Worm (Caenorhabditis elegans) whole organism, L4 larva: Measurements from ENCODE around the gene F54A3.2.
A peak's percentile ranks its signal among the peaks of the same experiment; 100 is the strongest.

Source experiments
- F37D6.2 ChIP-seq: sonication (generic microtip); optimal IDR thresholded peaks from 2 replicates; lab custom pipeline; 2016; ENCODE audit warnings: mild to moderate bottlenecking, missing genetic modification characterization, missing compliant biosample characterization
- F49E8.2 ChIP-seq: sonication (generic microtip); optimal IDR thresholded peaks from 2 replicates; lab custom pipeline; 2016; ENCODE audit warnings: missing compliant biosample characterization, mild to moderate bottlenecking, missing genetic modification characterization, borderline replicate concordance
- R02D3.7 ChIP-seq: fragments of 150-350 bp; sonication (generic microtip); optimal IDR thresholded peaks from 3 replicates; lab custom pipeline; 2014; ENCODE audit warnings: missing biosample characterization, missing genetic modification characterization
- T26A8.4 ChIP-seq: fragments of 200-800 bp; sonication (Bioruptor generic); IDR thresholded peaks from 2 replicates; pipeline ENCODE4 v1.3.6; 2022; ENCODE audit warnings: missing genetic modification characterization, missing compliant biosample characterization
- Y48G9A.11 ChIP-seq: fragments of 200-800 bp; sonication (Bioruptor generic); IDR thresholded peaks from 2 replicates; pipeline ENCODE4 v1.3.6; 2022; ENCODE audit warnings: missing genetic modification reagents, missing genetic modification characterization, missing compliant biosample characterization
- ZK337.2 ChIP-seq: fragments of 200-800 bp; sonication (Bioruptor generic); IDR thresholded peaks from 2 replicates; pipeline ENCODE4 v1.3.6; 2022; ENCODE audit warnings: missing genetic modification reagents, missing genetic modification characterization, missing compliant biosample characterization
- aha-1 ChIP-seq: fragments of 150-350 bp; peaks from one replicate; lab custom pipeline; 2014; ENCODE audit warnings: missing biosample characterization, missing genetic modification characterization
- ceh-20 ChIP-seq: fragments of 200-800 bp; sonication (Bioruptor generic); IDR thresholded peaks from 2 replicates; pipeline ENCODE4 v1.3.6; 2022; ENCODE audit warnings: missing genetic modification reagents, missing genetic modification characterization, missing compliant biosample characterization
- ceh-28 ChIP-seq: fragments of 150-350 bp; optimal IDR thresholded peaks from 2 replicates; lab custom pipeline; 2014; ENCODE audit warnings: missing biosample characterization, missing genetic modification reagents, missing genetic modification characterization
- ceh-32 ChIP-seq: sonication (generic microtip); optimal IDR thresholded peaks from 2 replicates; lab custom pipeline; 2016; ENCODE audit warnings: mild to moderate bottlenecking, missing genetic modification characterization, missing compliant biosample characterization; ENCODE audit not compliant: poor library complexity
- ceh-62 ChIP-seq: sonication (generic microtip); optimal IDR thresholded peaks from 2 replicates; lab custom pipeline; 2017; ENCODE audit warnings: missing biosample characterization, missing genetic modification characterization
- ces-1 ChIP-seq: fragments of 150-350 bp; sonication (generic microtip); optimal IDR thresholded peaks from 4 replicates; lab custom pipeline; 2014; ENCODE audit warnings: missing biosample characterization, missing genetic modification reagents, missing genetic modification characterization
- daf-12 ChIP-seq: fragments of 150-350 bp; optimal IDR thresholded peaks from 2 replicates; lab custom pipeline; 2014; ENCODE audit warnings: missing biosample characterization, missing genetic modification reagents, missing genetic modification characterization
- daf-8 ChIP-seq: fragments of 200-800 bp; sonication (Bioruptor generic); IDR thresholded peaks from 2 replicates; pipeline ENCODE4 v1.3.6; 2022; ENCODE audit warnings: missing genetic modification characterization, missing compliant biosample characterization
- gei-8 ChIP-seq: fragments of 200-800 bp; sonication (Bioruptor generic); optimal IDR thresholded peaks from 2 replicates; lab custom pipeline; 2018; ENCODE audit warnings: mild to moderate bottlenecking, missing genetic modification characterization, missing compliant biosample characterization
- hlh-11 ChIP-seq: fragments of 200-800 bp; sonication (Bioruptor generic); optimal IDR thresholded peaks from 2 replicates; lab custom pipeline; 2018; ENCODE audit warnings: mild to moderate bottlenecking, missing genetic modification characterization, missing compliant biosample characterization
- hlh-30 ChIP-seq: sonication (generic microtip); optimal IDR thresholded peaks from 2 replicates; lab custom pipeline; 2017; ENCODE audit warnings: antibody characterized with exemption, mild to moderate bottlenecking, missing genetic modification characterization, missing compliant biosample characterization; ENCODE audit not compliant: insufficient read depth
- hmg-1.1 ChIP-seq: fragments of 200-800 bp; sonication (Bioruptor generic); IDR thresholded peaks from 2 replicates; pipeline ENCODE4 v1.3.6; 2022; ENCODE audit warnings: missing genetic modification reagents, missing genetic modification characterization, missing compliant biosample characterization
- lin-1 ChIP-seq: fragments of 200-800 bp; sonication (Bioruptor generic); IDR thresholded peaks from 2 replicates; pipeline ENCODE4 v1.3.6; 2022; ENCODE audit warnings: missing genetic modification reagents, missing genetic modification characterization, missing compliant biosample characterization
- lin-38 ChIP-seq: fragments of 200-800 bp; sonication (Bioruptor generic); IDR thresholded peaks from 2 replicates; pipeline ENCODE4 v1.3.6; 2022; ENCODE audit warnings: missing genetic modification reagents, missing genetic modification characterization, missing compliant biosample characterization
- lir-3 ChIP-seq: sonication (generic microtip); optimal IDR thresholded peaks from 2 replicates; lab custom pipeline; 2016; ENCODE audit warnings: mild to moderate bottlenecking, missing genetic modification characterization, missing compliant biosample characterization
- lsy-2 ChIP-seq, 2 experiments: fragments of 150-350 bp in 1 of 2; sonication (generic microtip) in 1 of 2; optimal IDR thresholded peaks; 2 replicates each; lab custom pipeline; 2014 to 2017; ENCODE audit warnings: missing biosample characterization in 2 of 2, missing genetic modification characterization in 2 of 2
- madf-9 ChIP-seq: fragments of 200-800 bp; sonication (Bioruptor generic); conservative IDR thresholded peaks from 2 replicates; pipeline ENCODE4 v1.3.6; 2022; ENCODE audit warnings: missing genetic modification reagents, missing genetic modification characterization, missing compliant biosample characterization
- mep-1 ChIP-seq: fragments of 150-350 bp; sonication (generic microtip); optimal IDR thresholded peaks from 3 replicates; lab custom pipeline; 2014; ENCODE audit warnings: missing biosample characterization, missing genetic modification characterization
- mes-2 ChIP-seq: sonication (generic microtip); optimal IDR thresholded peaks from 2 replicates; lab custom pipeline; 2016; ENCODE audit warnings: missing genotype, mild to moderate bottlenecking, missing genetic modification characterization, missing compliant biosample characterization; ENCODE audit not compliant: poor library complexity, severe bottlenecking
- mxl-3 ChIP-seq: fragments of 200-800 bp; sonication (Bioruptor generic); optimal IDR thresholded peaks from 2 replicates; lab custom pipeline; 2018; ENCODE audit warnings: mild to moderate bottlenecking, missing genetic modification characterization, missing compliant biosample characterization
- nhr-10 ChIP-seq: fragments of 150-350 bp; optimal IDR thresholded peaks from 2 replicates; lab custom pipeline; 2014; ENCODE audit warnings: missing biosample characterization, missing genetic modification characterization
- nhr-11 ChIP-seq: fragments of 150-350 bp; optimal IDR thresholded peaks from 2 replicates; lab custom pipeline; 2014; ENCODE audit warnings: missing biosample characterization, missing genetic modification characterization
- nhr-76 ChIP-seq: fragments of 150-350 bp; optimal IDR thresholded peaks from 2 replicates; lab custom pipeline; 2014; ENCODE audit warnings: missing biosample characterization, missing genetic modification characterization
- php-3 ChIP-seq: fragments of 200-800 bp; sonication (Bioruptor generic); IDR thresholded peaks from 2 replicates; pipeline ENCODE4 v1.3.6; 2022; ENCODE audit warnings: missing genetic modification reagents, missing genetic modification characterization, missing compliant biosample characterization
- pqm-1 ChIP-seq: sonication (generic microtip); optimal IDR thresholded peaks from 2 replicates; lab custom pipeline; 2017; ENCODE audit warnings: missing biosample characterization, missing genetic modification characterization
- rbr-2 ChIP-seq: sonication (generic microtip); optimal IDR thresholded peaks from 2 replicates; lab custom pipeline; 2016; ENCODE audit warnings: missing genotype, missing genetic modification characterization, missing compliant biosample characterization
- saeg-2 ChIP-seq: fragments of 200-800 bp; sonication (Bioruptor generic); IDR thresholded peaks from 2 replicates; pipeline ENCODE4 v1.3.6; 2022; ENCODE audit warnings: missing genetic modification reagents, missing genetic modification characterization, missing compliant biosample characterization
- set-16 ChIP-seq: fragments of 200-800 bp; sonication (Bioruptor generic); IDR thresholded peaks from 2 replicates; pipeline ENCODE4 v1.3.6; 2022; ENCODE audit warnings: missing genetic modification reagents, missing genetic modification characterization, missing compliant biosample characterization
- snpc-1.2 ChIP-seq: fragments of 200-800 bp; sonication (Bioruptor generic); IDR thresholded peaks from 2 replicates; pipeline ENCODE4 v1.3.6; 2022; ENCODE audit warnings: missing genetic modification reagents, missing genetic modification characterization, missing compliant biosample characterization
- tag-97 ChIP-seq: fragments of 200-800 bp; sonication (Bioruptor generic); IDR thresholded peaks from 2 replicates; pipeline ENCODE4 v1.3.6; 2022; ENCODE audit warnings: missing genetic modification characterization, missing compliant biosample characterization
- unc-62 ChIP-seq, 3 experiments: fragments of 150-350 bp in 1 of 3; sonication (generic microtip); optimal IDR thresholded peaks in 2 of 3; peaks in 1 of 3; 1 replicate in 1 of 3; 2 replicates in 2 of 3; lab custom pipeline; 2014 to 2017; ENCODE audit warnings: missing biosample characterization in 3 of 3, missing genetic modification characterization in 3 of 3, missing genetic modification reagents in 3 of 3, missing genotype in 1 of 3
- zip-2 ChIP-seq: fragments of 150-350 bp; optimal IDR thresholded peaks from 2 replicates; lab custom pipeline; 2014; ENCODE audit warnings: missing biosample characterization, missing genetic modification characterization

The F54A3.2 gene

DNA sequence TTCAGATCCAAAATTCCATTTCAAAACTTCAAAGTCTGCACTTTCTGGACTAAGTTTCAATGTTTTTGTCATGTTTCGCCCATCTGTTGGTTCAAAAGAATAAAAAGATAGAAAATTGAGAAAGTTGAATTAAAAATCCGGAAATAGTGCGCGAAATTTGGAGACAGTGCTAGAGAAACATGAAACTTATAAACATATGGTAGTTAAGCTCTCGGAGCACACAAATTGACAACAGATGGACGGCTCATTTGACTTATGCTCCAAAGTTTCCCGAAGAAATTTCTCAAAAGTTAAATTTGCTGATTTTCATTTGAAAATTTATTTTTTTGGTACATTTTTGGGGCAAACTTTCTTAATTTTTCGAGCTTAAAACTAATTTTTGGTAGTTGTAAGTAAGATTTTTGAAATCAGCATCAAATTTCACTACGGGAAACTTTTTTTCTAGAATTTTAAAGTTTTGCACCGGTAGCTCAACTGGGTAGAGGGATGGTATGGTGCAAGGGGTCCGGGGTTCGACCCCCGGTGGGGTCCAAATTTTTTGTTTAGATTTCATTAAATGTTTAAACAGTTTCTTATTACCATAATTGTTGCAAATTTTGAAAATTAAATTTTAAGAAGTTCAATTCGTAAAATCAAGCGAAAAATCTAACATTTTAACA lies 37.2 kb upstream of the F54A3.2 start:
- TF ChIP-seq pqm-1 (tag; lab: Kevin White, UChicago) (no peak), lir-3 (tag; lab: Kevin White, UChicago) (no peak), daf-8 (GFP tag; lab: Robert Waterston, UW) (no peak), unc-62 (GFP tag; optimal IDR thresholded peaks at IDR 0.05 in 1 of 2; lab: Kevin White, UChicago) (peak in 1 of 2 experiments; percentile 56), unc-62 (tag; optimal IDR thresholded peaks at IDR 0.05; lab: Kevin White, UChicago) (no peak), daf-12 (tag; lab: Kevin White, UChicago) (no peak)

ce11 chrII:2207812-2208211 lies 35.6 kb upstream of the F54A3.2 start, which contains the start of gene Y59C2A.1:
Gene Y59C2A.1, plus strand, starts transcription at chrII:2208112.
- TF ChIP-seq nhr-76 (tag; lab: Kevin White, UChicago): no peak
- no peak for TF ChIP-seq T26A8.4 (GFP tag; lab: Robert Waterston, UW)
- TF ChIP-seq R02D3.7 (tag; lab: Kevin White, UChicago): no peak
- no peak for TF ChIP-seq gei-8 (GFP tag; lab: Kevin White, UChicago)
- TF ChIP-seq ceh-20: no peak
- no peak for TF ChIP-seq mep-1 (tag; lab: Kevin White, UChicago)

ce11 chrII:2215512-2215911 lies 27.9 kb upstream of the F54A3.2 start:
- TF ChIP-seq set-16 (GFP tag; lab: Robert Waterston, UW) (peak; percentile 52; the same call in 1 of the 2 replicates), mxl-3 (no peak)
- TF ChIP-seq, all 104 proteins: peak for 1

ce11 chrII:2216940-2217664 lies 26.3 kb upstream of the F54A3.2 start:
- TF ChIP-seq aha-1 (peak; percentile 96), unc-62 (GFP tag; optimal IDR thresholded peaks at IDR 0.05 in 1 of 2; lab: Kevin White, UChicago) (peak in 1 of 2 experiments; percentile 90), unc-62 (tag; optimal IDR thresholded peaks at IDR 0.05; lab: Kevin White, UChicago) (no peak), tag-97 (GFP tag; lab: Robert Waterston, UW) (no peak), set-16 (GFP tag; lab: Robert Waterston, UW) (peak; percentile 53; the same call in 1 of the 2 replicates)

ce11 chrII:2219880-2220279 lies 23.6 kb upstream of the F54A3.2 start, which contains the start of gene Y59C2A.3:
Gene Y59C2A.3, minus strand, starts transcription at chrII:2219921.
- TF ChIP-seq aha-1 (peak; percentile 58), F37D6.2 (tag; lab: Kevin White, UChicago) (no peak), snpc-1.2 (GFP tag; lab: Robert Waterston, UW) (no peak), ceh-62 (tag; lab: Kevin White, UChicago) (no peak), daf-12 (tag; lab: Kevin White, UChicago) (no peak), mes-2 (tag; lab: Kevin White, UChicago) (peak; percentile 72), nhr-76 (tag; lab: Kevin White, UChicago) (no peak), hlh-30 (tag; lab: Kevin White, UChicago) (peak; percentile 52), rbr-2 (tag; lab: Kevin White, UChicago) (peak; percentile 65), F49E8.2 (tag; lab: Kevin White, UChicago) (no peak), tag-97 (GFP tag; lab: Robert Waterston, UW) (no peak), madf-9 (no peak), daf-8 (GFP tag; lab: Robert Waterston, UW) (no peak), ceh-28 (tag; lab: Kevin White, UChicago) (no peak), set-16 (GFP tag; lab: Robert Waterston, UW) (peak; percentile 80), nhr-11 (tag; lab: Kevin White, UChicago) (no peak), nhr-10 (no peak), lin-1 (no peak), Y48G9A.11 (GFP tag; lab: Robert Waterston, UW) (no peak), ces-1 (GFP tag; lab: Kevin White, UChicago) (no peak), lsy-2 (tag; optimal IDR thresholded peaks at IDR 0.05; lab: Kevin White, UChicago) (peak in 1 of 2 experiments; percentile 51), hmg-1.1 (GFP tag; lab: Robert Waterston, UW) (0 out of 2 replicates have a peak, but pooled peaks have one; percentile 18), R02D3.7 (tag; lab: Kevin White, UChicago) (no peak), lin-38 (GFP tag; lab: Robert Waterston, UW) (peak; percentile 77), ZK337.2 (GFP tag; lab: Robert Waterston, UW) (no peak), saeg-2 (GFP tag; lab: Robert Waterston, UW) (no peak), ceh-32 (tag; lab: Kevin White, UChicago) (no peak), gei-8 (GFP tag; lab: Kevin White, UChicago) (no peak), hlh-11 (tag; lab: Kevin White, UChicago) (peak; percentile 17), php-3 (GFP tag; lab: Robert Waterston, UW) (no peak), zip-2 (tag; lab: Kevin White, UChicago) (no peak)
